Fruit fly (Drosophila melanogaster) whole organism, embryonic: ENCODE measurements around the gene Cpsf5.

Experiments
- C15 ChIP-seq: fragments of 200-800 bp; sonication (Bioruptor generic); IDR thresholded peaks from 3 replicates; pipeline ENCODE4 v1.3.6; 2022; ENCODE audit warnings: missing biosample characterization, missing genetic modification characterization
- CG11398 ChIP-seq: fragments of 200-800 bp; sonication (Bioruptor generic); optimal IDR thresholded peaks from 2 replicates; lab custom pipeline; 2016; ENCODE audit warnings: missing biosample characterization, missing genetic modification characterization
- CG11696 ChIP-seq: fragments of 200-800 bp; sonication (Bioruptor generic); IDR thresholded peaks from 2 replicates; pipeline ENCODE4 v1.3.6; 2022; ENCODE audit warnings: missing biosample characterization, missing genetic modification characterization
- CG14014 ChIP-seq: fragments of 200-800 bp; sonication (Bioruptor generic); IDR thresholded peaks from 2 replicates; pipeline ENCODE4 v1.3.6; 2022; ENCODE audit warnings: missing biosample characterization, missing genetic modification characterization
- CG14965 ChIP-seq: fragments of 200-800 bp; sonication (Bioruptor generic); optimal IDR thresholded peaks from 2 replicates; lab custom pipeline; 2016; ENCODE audit warnings: missing biosample characterization, missing genetic modification characterization, borderline replicate concordance
- CG15479 ChIP-seq: fragments of 200-800 bp; sonication (Bioruptor generic); optimal IDR thresholded peaks from 3 replicates; lab custom pipeline; 2019; ENCODE audit warnings: missing biosample characterization, mild to moderate bottlenecking, missing genetic modification characterization, moderate library complexity
- CG1602 ChIP-seq: fragments of 200-800 bp; sonication (Bioruptor generic); optimal IDR thresholded peaks from 3 replicates; lab custom pipeline; 2016; ENCODE audit warnings: missing biosample characterization, missing genetic modification characterization
- CG16813 ChIP-seq: fragments of 200-800 bp; sonication (Bioruptor generic); IDR thresholded peaks from 3 replicates; pipeline ENCODE4 v1.3.6; 2022; ENCODE audit warnings: missing biosample characterization, missing genetic modification characterization; ENCODE audit not compliant: partially characterized antibody
- CG16863 ChIP-seq: fragments of 200-800 bp; sonication (Bioruptor generic); optimal IDR thresholded peaks from 3 replicates; lab custom pipeline; 2016; ENCODE audit warnings: missing biosample characterization, missing genetic modification characterization
- CG17385 ChIP-seq: fragments of 200-800 bp; sonication (Bioruptor generic); optimal IDR thresholded peaks from 3 replicates; lab custom pipeline; 2018; ENCODE audit warnings: missing biosample characterization, mild to moderate bottlenecking, missing genetic modification characterization
- CG18764 ChIP-seq: fragments of 200-800 bp; sonication (Bioruptor generic); optimal IDR thresholded peaks from 3 replicates; lab custom pipeline; 2016; ENCODE audit warnings: missing biosample characterization, missing genetic modification characterization
- CG2875 ChIP-seq: fragments of 200-800 bp; sonication (Bioruptor generic); optimal IDR thresholded peaks from 2 replicates; lab custom pipeline; 2017; ENCODE audit warnings: missing biosample characterization, mild to moderate bottlenecking, missing genetic modification characterization, missing genetic modification reagents
- CG3281 ChIP-seq: fragments of 200-800 bp; sonication (Bioruptor generic); optimal IDR thresholded peaks from 3 replicates; lab custom pipeline; 2017; ENCODE audit warnings: missing biosample characterization, mild to moderate bottlenecking, missing genetic modification characterization
- CG3407 ChIP-seq: fragments of 200-800 bp; sonication (Bioruptor generic); optimal IDR thresholded peaks from 2 replicates; lab custom pipeline; 2018; ENCODE audit warnings: missing biosample characterization, mild to moderate bottlenecking, missing genetic modification characterization
- CG3995 ChIP-seq: fragments of 200-800 bp; sonication (Bioruptor generic); optimal IDR thresholded peaks from 3 replicates; lab custom pipeline; 2016; ENCODE audit warnings: missing biosample characterization, missing genetic modification characterization
- CG7372 ChIP-seq: fragments of 200-800 bp; sonication (Bioruptor generic); IDR thresholded peaks from 2 replicates; pipeline ENCODE4 v1.3.6; 2022; ENCODE audit warnings: missing biosample characterization, missing genetic modification characterization
- CG7556 ChIP-seq: fragments of 200-800 bp; sonication (Bioruptor generic); optimal IDR thresholded peaks from 2 replicates; lab custom pipeline; 2017; ENCODE audit warnings: missing biosample characterization, mild to moderate bottlenecking, missing genetic modification characterization
- CG8089 ChIP-seq: fragments of 200-800 bp; sonication (Bioruptor generic); optimal IDR thresholded peaks from 3 replicates; lab custom pipeline; 2016; ENCODE audit warnings: missing biosample characterization, missing genetic modification characterization
- CG8281 ChIP-seq: fragments of 200-800 bp; sonication (Bioruptor generic); optimal IDR thresholded peaks from 2 replicates; lab custom pipeline; 2018; ENCODE audit warnings: missing biosample characterization, mild to moderate bottlenecking, missing genetic modification characterization, moderate library complexity
- CG8944 ChIP-seq: fragments of 200-800 bp; sonication (Bioruptor generic); optimal IDR thresholded peaks from 3 replicates; lab custom pipeline; 2016; ENCODE audit warnings: missing biosample characterization, missing genetic modification characterization
- CkIIα-i1 ChIP-seq: fragments of 200-800 bp; sonication (Bioruptor generic); IDR thresholded peaks from 2 replicates; pipeline ENCODE4 v1.3.6; 2022; ENCODE audit warnings: missing biosample characterization, missing genetic modification characterization
- Dbx ChIP-seq: fragments of 200-800 bp; sonication (Bioruptor generic); IDR thresholded peaks from 3 replicates; pipeline ENCODE4 v1.3.6; 2022; ENCODE audit warnings: missing biosample characterization, missing genetic modification characterization
- Deaf1 ChIP-seq: fragments of 200-800 bp; optimal IDR thresholded peaks from 3 replicates; lab custom pipeline; 2019; ENCODE audit warnings: missing biosample characterization, mild to moderate bottlenecking, missing genetic modification characterization, moderate library complexity
- Doc3 ChIP-seq: fragments of 200-800 bp; sonication (Bioruptor generic); IDR thresholded peaks from 3 replicates; pipeline ENCODE4 v1.3.6; 2022; ENCODE audit warnings: missing biosample characterization, missing genetic modification characterization; ENCODE audit not compliant: partially characterized antibody
- Dp ChIP-seq: fragments of 200-800 bp; sonication (Bioruptor generic); optimal IDR thresholded peaks from 2 replicates; lab custom pipeline; 2018; ENCODE audit warnings: missing biosample characterization, mild to moderate bottlenecking, missing genetic modification characterization, moderate library complexity
- Drgx ChIP-seq: fragments of 200-800 bp; sonication (Bioruptor generic); IDR thresholded peaks from 2 replicates; pipeline ENCODE4 v1.3.6; 2022; ENCODE audit warnings: missing biosample characterization, missing genetic modification characterization
- H15 ChIP-seq: fragments of 200-800 bp; sonication (Bioruptor generic); IDR thresholded peaks from 3 replicates; pipeline ENCODE4 v1.3.6; 2022; ENCODE audit warnings: missing biosample characterization, missing genetic modification characterization
- HLH3B ChIP-seq: fragments of 200-800 bp; sonication (Bioruptor generic); IDR thresholded peaks from 2 replicates; pipeline ENCODE4 v1.3.6; 2022; ENCODE audit warnings: missing biosample characterization, missing genetic modification characterization
- Kr ChIP-seq: fragments of 200-800 bp; sonication (Bioruptor generic); optimal IDR thresholded peaks from 2 replicates; lab custom pipeline; 2017; ENCODE audit warnings: missing biosample characterization, mild to moderate bottlenecking, missing genetic modification characterization
- Ssrp ChIP-seq: fragments of 200-800 bp; sonication (Bioruptor generic); optimal IDR thresholded peaks from 2 replicates; lab custom pipeline; 2018; ENCODE audit warnings: missing biosample characterization, mild to moderate bottlenecking, missing genetic modification characterization, moderate library complexity
- Usf ChIP-seq: fragments of 200-800 bp; sonication (Bioruptor generic); optimal IDR thresholded peaks from 2 replicates; lab custom pipeline; 2017; ENCODE audit warnings: missing genotype, missing biosample characterization, missing genetic modification characterization
- bab2 ChIP-seq: fragments of 200-800 bp; sonication (Bioruptor generic); optimal IDR thresholded peaks from 2 replicates; lab custom pipeline; 2016; ENCODE audit warnings: missing biosample characterization, missing genetic modification characterization
- cato ChIP-seq: fragments of 200-800 bp; sonication (Bioruptor generic); optimal IDR thresholded peaks from 2 replicates; lab custom pipeline; 2016; ENCODE audit warnings: missing biosample characterization, missing genetic modification characterization, borderline replicate concordance
- chif ChIP-seq, 2 experiments: fragments of 200-800 bp; sonication (Bioruptor generic); optimal IDR thresholded peaks; 3 replicates each; lab custom pipeline; 2016; ENCODE audit warnings: missing biosample characterization in 2 of 2, missing genetic modification characterization in 2 of 2
- chm ChIP-seq: fragments of 200-800 bp; sonication (Bioruptor generic); IDR thresholded peaks from 2 replicates; pipeline ENCODE4 v1.3.6; 2022; ENCODE audit warnings: missing biosample characterization, missing genetic modification characterization
- dimm ChIP-seq: fragments of 200-800 bp; sonication (Bioruptor generic); IDR thresholded peaks from 2 replicates; pipeline ENCODE4 v1.3.6; 2022; ENCODE audit warnings: missing biosample characterization, missing genetic modification characterization
- dm ChIP-seq: fragments of 200-800 bp; sonication (Bioruptor generic); optimal IDR thresholded peaks from 3 replicates; lab custom pipeline; 2016; ENCODE audit warnings: missing biosample characterization, missing genetic modification characterization
- fd96Cb ChIP-seq: fragments of 200-800 bp; sonication (Bioruptor generic); optimal IDR thresholded peaks from 2 replicates; lab custom pipeline; 2018; ENCODE audit warnings: missing biosample characterization, mild to moderate bottlenecking, missing genetic modification characterization, moderate library complexity
- ftz-f1 ChIP-seq: fragments of 200-800 bp; sonication (Bioruptor generic); optimal IDR thresholded peaks from 2 replicates; lab custom pipeline; 2016; ENCODE audit warnings: missing biosample characterization, missing genetic modification characterization
- gem ChIP-seq: fragments of 200-800 bp; sonication (Bioruptor generic); optimal IDR thresholded peaks from 2 replicates; lab custom pipeline; 2019; ENCODE audit warnings: missing biosample characterization, mild to moderate bottlenecking, missing genetic modification characterization, moderate library complexity
- kay ChIP-seq: fragments of 200-800 bp; sonication (Bioruptor generic); optimal IDR thresholded peaks from 2 replicates; lab custom pipeline; 2016; ENCODE audit warnings: missing biosample characterization, missing genetic modification characterization
- maf-S ChIP-seq: fragments of 200-800 bp; sonication (Bioruptor generic); optimal IDR thresholded peaks from 2 replicates; lab custom pipeline; 2016; ENCODE audit warnings: missing biosample characterization, missing genetic modification characterization
- mirr ChIP-seq: fragments of 200-800 bp; sonication (Bioruptor generic); optimal IDR thresholded peaks from 3 replicates; lab custom pipeline; 2018; ENCODE audit warnings: missing biosample characterization, mild to moderate bottlenecking, missing genetic modification characterization
- nmo ChIP-seq: fragments of 200-800 bp; sonication (Bioruptor generic); optimal IDR thresholded peaks from 2 replicates; lab custom pipeline; 2018; ENCODE audit warnings: missing biosample characterization, mild to moderate bottlenecking, missing genetic modification characterization, moderate library complexity
- pfk ChIP-seq: fragments of 200-800 bp; sonication (Bioruptor generic); optimal IDR thresholded peaks from 2 replicates; lab custom pipeline; 2018; ENCODE audit warnings: missing biosample characterization, mild to moderate bottlenecking, missing genetic modification characterization, moderate library complexity
- pita ChIP-seq: fragments of 200-800 bp; sonication (Bioruptor generic); optimal IDR thresholded peaks from 2 replicates; lab custom pipeline; 2017; ENCODE audit warnings: missing biosample characterization, mild to moderate bottlenecking, missing genetic modification characterization
- sima ChIP-seq: fragments of 200-800 bp; sonication (Bioruptor generic); optimal IDR thresholded peaks from 2 replicates; lab custom pipeline; 2016; ENCODE audit warnings: missing biosample characterization, missing genetic modification characterization
- sr ChIP-seq: fragments of 200-800 bp; sonication (Bioruptor generic); IDR thresholded peaks from 3 replicates; pipeline ENCODE4 v1.3.6; 2022; ENCODE audit warnings: missing biosample characterization, missing genetic modification characterization
- tgo ChIP-seq: fragments of 200-800 bp; sonication (Bioruptor generic); IDR thresholded peaks from 3 replicates; pipeline ENCODE4 v1.3.6; 2022; ENCODE audit warnings: missing biosample characterization, missing genetic modification characterization
- twi ChIP-seq: fragments of 200-800 bp; optimal IDR thresholded peaks from 2 replicates; lab custom pipeline; 2019; ENCODE audit warnings: missing biosample characterization, mild to moderate bottlenecking, missing genetic modification characterization, moderate library complexity
- yki ChIP-seq: fragments of >200 bp; optimal IDR thresholded peaks from 3 replicates; lab custom pipeline; 2018

Cpsf5 gene

DNA sequence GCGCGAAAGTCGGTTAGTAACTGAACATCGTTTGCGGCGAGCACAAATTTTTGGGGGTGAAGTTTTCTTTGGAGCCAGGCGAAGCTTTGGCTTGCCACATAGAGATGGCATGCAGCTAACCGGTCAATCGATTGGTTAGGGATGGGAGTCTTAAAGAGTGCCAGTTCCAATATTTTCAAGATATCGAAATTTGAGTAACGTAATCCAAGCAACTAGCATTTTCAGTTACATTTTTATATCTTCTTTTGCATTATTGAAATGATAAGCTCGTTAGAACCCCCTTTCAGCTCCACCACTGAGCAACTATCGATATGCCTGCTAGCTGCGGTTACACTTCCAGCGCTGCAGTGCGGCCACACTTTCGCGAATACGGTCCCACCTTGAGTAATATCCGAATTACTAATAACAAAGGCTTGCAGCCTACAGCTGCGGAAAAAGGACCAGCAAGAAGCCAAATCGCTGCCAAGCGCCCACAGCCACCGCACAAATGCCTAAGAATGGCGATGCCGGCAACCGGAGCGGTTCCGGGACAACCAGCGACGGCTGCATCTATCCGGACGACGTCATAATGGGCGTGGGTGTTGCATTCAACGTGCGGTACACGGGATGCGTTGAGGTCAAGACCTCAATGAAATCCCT is 15.9 kb downstream of the Cpsf5 start, which contains the start of the genes Atat and Shc (continued):
- TF ChIP-seq kay (GFP tag; lab: Kevin White, UChicago): peak; percentile 99
- peak; percentile 98 for TF ChIP-seq mirr (GFP tag; lab: Kevin White, UChicago)
- TF ChIP-seq chm (GFP tag; lab: Robert Waterston, UW): peak; percentile 99
- TF ChIP-seq nmo (GFP tag; lab: Kevin White, UChicago): peak; percentile 99
- peak; percentile 92 for TF ChIP-seq CG3407 (GFP tag; lab: Kevin White, UChicago)
- peak; percentile 91 for TF ChIP-seq CG14965
- peak; percentile 99 for TF ChIP-seq CG11398 (GFP tag; lab: Kevin White, UChicago)
- peak; percentile 99 for TF ChIP-seq dm (GFP tag; lab: Kevin White, UChicago)
- TF ChIP-seq Dbx (GFP tag; lab: Robert Waterston, UW): peak; percentile 100
- peak; percentile 95 for TF ChIP-seq CG17385
- peak; percentile 92 for TF ChIP-seq CG8281 (tag; lab: Kevin White, UChicago)
- peak; percentile 95 for TF ChIP-seq CG11696
- TF ChIP-seq maf-S (GFP tag; lab: Kevin White, UChicago): peak; percentile 99
- no peak for TF ChIP-seq yki (lab: Kevin White, UChicago)
- TF ChIP-seq HLH3B: peak; percentile 100
- peak; percentile 98 for TF ChIP-seq sima (GFP tag; lab: Kevin White, UChicago)
- TF ChIP-seq tgo (GFP tag; lab: Robert Waterston, UW): peak; percentile 100
- peak; percentile 99 for TF ChIP-seq C15 (GFP tag; lab: Robert Waterston, UW)
- peak; percentile 99 for TF ChIP-seq CG16863 (GFP tag; lab: Kevin White, UChicago)
- TF ChIP-seq sr (GFP tag; lab: Robert Waterston, UW): peak; percentile 95
- peak; percentile 66 for TF ChIP-seq pfk (GFP tag; lab: Kevin White, UChicago)
- TF ChIP-seq Doc3 (GFP tag; lab: Robert Waterston, UW): peak; percentile 90
- TF ChIP-seq CG7556 (GFP tag; lab: Kevin White, UChicago): peak; percentile 96
- TF ChIP-seq CG3281 (GFP tag; lab: Kevin White, UChicago): peak; percentile 97
- peak; percentile 99 for TF ChIP-seq CG14014
- TF ChIP-seq CG2875 (GFP tag; lab: Kevin White, UChicago): peak; percentile 95
- TF ChIP-seq chif (GFP tag; optimal IDR thresholded peaks at IDR 0.05; lab: Kevin White, UChicago): peak; percentile 99 to 100
- peak; percentile 100 for TF ChIP-seq bab2
- peak; percentile 99 for TF ChIP-seq CG8089 (GFP tag; lab: Kevin White, UChicago)
- TF ChIP-seq CG7372 (GFP tag; lab: Robert Waterston, UW): peak; percentile 100
- peak; percentile 97 for TF ChIP-seq Drgx (GFP tag; lab: Robert Waterston, UW)
- peak; percentile 99 for TF ChIP-seq CG18764 (GFP tag; lab: Kevin White, UChicago)
- no peak for TF ChIP-seq pita (GFP tag; lab: Kevin White, UChicago)
- peak; percentile 100 for TF ChIP-seq H15 (GFP tag; lab: Robert Waterston, UW)
- peak; percentile 97 for TF ChIP-seq CkIIα-i1
- TF ChIP-seq Kr (GFP tag; lab: Kevin White, UChicago): no peak
- peak; percentile 53 for TF ChIP-seq Dp (GFP tag; lab: Kevin White, UChicago)
- peak; percentile 99 for TF ChIP-seq Usf (GFP tag; lab: Kevin White, UChicago)
- TF ChIP-seq CG1602 (GFP tag; lab: Kevin White, UChicago): peak; percentile 100
- TF ChIP-seq cato (GFP tag; lab: Kevin White, UChicago): peak; percentile 99
- peak; percentile 12 for TF ChIP-seq CG15479 (GFP tag; lab: Kevin White, UChicago)
- TF ChIP-seq gem: peak; percentile 99
- TF ChIP-seq CG16813: peak; percentile 96
- peak; percentile 84 for TF ChIP-seq Deaf1 (tag; lab: Kevin White, UChicago)
- peak; percentile 88 for TF ChIP-seq CG3995 (GFP tag; lab: Kevin White, UChicago)
- TF ChIP-seq CG8944: peak; percentile 100
- peak; percentile 98 for TF ChIP-seq dimm (GFP tag; lab: Robert Waterston, UW)
- peak; percentile 99 for TF ChIP-seq fd96Cb
- peak; percentile 94 for TF ChIP-seq ftz-f1 (GFP tag; lab: Kevin White, UChicago)
- TF ChIP-seq Ssrp (tag; lab: Kevin White, UChicago): peak; percentile 99
- peak; percentile 96 for TF ChIP-seq twi
